Fruit fly (Drosophila melanogaster): ENCODE measurements around the gene CG1309.
A peak's percentile ranks its signal among the peaks of the same experiment; 100 is the strongest.

The CG1309 gene

dm6 chr3L:4292120-4292697 is 33.0 kb downstream of the CG1309 start, which contains the start of the genes CG15012 and Fdx2:
TSS of gene CG15012 (minus strand) at chr3L:4292246.
TSS of gene Fdx2 (plus strand) at chr3L:4292482.
- peak; percentile 64 for TF ChIP-seq CG17801 (GFP tag; optimal IDR thresholded peaks at IDR 0.05; ENCODE audit: partially characterized antibody)

dm6 chr3L:4293304-4293703 is 34.1 kb downstream of the CG1309 start:
- no peak for TF ChIP-seq CG17801 (GFP tag; optimal IDR thresholded peaks at IDR 0.05; ENCODE audit: partially characterized antibody)

dm6 chr3L:4293711-4294110 is 34.5 kb downstream of the CG1309 start:
- peak; percentile 20 for TF ChIP-seq CG17801 (GFP tag; optimal IDR thresholded peaks at IDR 0.05; ENCODE audit: partially characterized antibody)

dm6 chr3L:4296760-4297159 is 37.5 kb downstream of the CG1309 start:
- no peak for TF ChIP-seq CG17801 (GFP tag; optimal IDR thresholded peaks at IDR 0.05; ENCODE audit: partially characterized antibody)

- TF ChIP-seq CG17801 (GFP tag; optimal IDR thresholded peaks at IDR 0.05; ENCODE audit: partially characterized antibody), result no peak
Measured at dm6 chr3L:4302088-4302487, 42.9 kb downstream of the CG1309 start.

- TF ChIP-seq CG17801 (GFP tag; optimal IDR thresholded peaks at IDR 0.05; ENCODE audit: partially characterized antibody), result no peak
Measured at dm6 chr3L:4304244-4304959, 45.2 kb downstream of the CG1309 start.

- no peak for TF ChIP-seq CG17801 (GFP tag; optimal IDR thresholded peaks at IDR 0.05; ENCODE audit: partially characterized antibody)
Measured at dm6 chr3L:4307691-4308383, 48.6 kb downstream of the CG1309 start, which contains the start of gene dyl. TSS of gene dyl (minus strand) at chr3L:4307718.

dm6 chr3L:4310604-4311003 is 51.4 kb downstream of the CG1309 start:
- no peak for TF ChIP-seq CG17801 (GFP tag; optimal IDR thresholded peaks at IDR 0.05; ENCODE audit: partially characterized antibody)

All from ovary, adult (tissue).